Fruit fly (Drosophila melanogaster): ENCODE data around the gene CG15537.
A peak's percentile ranks its signal among the peaks of the same experiment; 100 is the strongest.

Gene CG15537

DNA sequence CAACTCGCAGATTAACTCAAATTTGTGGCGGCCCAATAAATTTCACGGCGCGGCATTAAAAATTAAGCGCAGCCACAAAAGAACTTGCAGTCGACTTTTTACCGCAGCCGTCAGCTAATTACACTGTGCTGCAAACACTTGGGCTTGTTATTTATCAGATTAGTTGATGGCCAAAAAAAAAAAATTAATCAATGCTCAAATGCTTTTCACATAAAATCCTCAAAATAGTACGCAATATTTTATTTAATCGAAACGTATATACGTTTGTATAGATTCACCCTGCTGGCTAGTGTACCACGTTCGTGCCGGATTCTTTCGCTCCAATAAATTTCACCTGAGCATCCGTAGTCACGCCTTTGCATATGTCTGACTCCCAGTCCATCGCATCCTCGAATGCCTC lies 29.6 kb downstream of the CG15537 start (continued):
- no peak for TF ChIP-seq CrebA (GFP tag; optimal IDR thresholded peaks at IDR 0.05; ENCODE audit: borderline replicate concordance)
- peak; percentile 57 for TF ChIP-seq br (GFP tag; optimal IDR thresholded peaks at IDR 0.05)
- TF ChIP-seq Mio (GFP tag; optimal IDR thresholded peaks at IDR 0.05) = no peak
- peak; percentile 60 for TF ChIP-seq rgr (GFP tag; optimal IDR thresholded peaks at IDR 0.05)
- peak; percentile 44 for TF ChIP-seq fru (GFP tag; optimal IDR thresholded peaks at IDR 0.05)

DNA sequence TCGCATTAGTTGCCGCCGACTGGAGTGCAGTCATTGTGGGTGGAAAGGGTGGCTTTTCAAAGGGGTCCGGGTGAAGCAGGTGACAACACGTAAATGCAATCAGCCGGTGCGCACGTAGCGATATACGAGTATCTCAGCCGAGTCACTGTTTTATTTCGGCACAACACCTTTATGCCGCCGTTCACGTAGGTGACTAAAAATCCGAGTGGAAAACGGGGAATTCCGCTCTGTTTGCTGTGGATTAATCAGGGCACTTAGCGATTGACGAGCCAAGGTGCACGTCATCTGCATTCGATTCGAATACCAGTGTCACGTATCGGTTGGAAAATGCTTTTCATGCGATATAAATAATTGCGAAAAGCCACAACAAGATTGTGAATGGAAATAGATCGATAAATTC lies 36.9 kb downstream of the CG15537 start:
- TF ChIP-seq Vsx2 (GFP tag; optimal IDR thresholded peaks at IDR 0.05; ENCODE audit: partially characterized antibody) = no peak
- TF ChIP-seq Rel (GFP tag; optimal IDR thresholded peaks at IDR 0.05) = no peak
- TF ChIP-seq Rel (tag; optimal IDR thresholded peaks at IDR 0.05) = peak; percentile 94
- no peak for TF ChIP-seq psq (GFP tag; optimal IDR thresholded peaks at IDR 0.05)

DNA sequence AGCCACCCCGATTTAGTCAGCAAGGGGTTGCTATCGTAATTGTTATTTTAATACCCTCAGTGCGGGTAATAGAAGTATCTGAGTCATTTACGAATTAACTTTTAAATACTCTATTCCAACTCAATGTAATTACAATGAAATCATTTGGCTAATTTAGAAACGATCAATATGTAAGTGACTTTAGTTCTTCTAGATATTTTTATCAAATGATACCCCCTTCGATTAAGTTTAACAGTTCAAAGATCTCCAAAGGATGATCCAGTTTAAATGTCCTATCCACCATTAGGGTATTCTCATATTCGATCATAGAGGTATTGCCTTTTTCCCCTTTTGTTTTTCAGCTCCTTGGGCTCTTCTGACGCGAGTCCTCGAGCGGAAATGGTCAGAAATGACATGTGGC lies 49.5 kb downstream of the CG15537 start:
- TF ChIP-seq CrebA (GFP tag; optimal IDR thresholded peaks at IDR 0.05; ENCODE audit: borderline replicate concordance) (no peak), HLH106 (tag; optimal IDR thresholded peaks at IDR 0.05) (peak; percentile 5), usp (GFP tag; optimal IDR thresholded peaks at IDR 0.05) (no peak), pan (optimal IDR thresholded peaks at IDR 0.05) (no peak), Dif (GFP tag; optimal IDR thresholded peaks at IDR 0.05; ENCODE audit: partially characterized antibody) (no peak), h (GFP tag; optimal IDR thresholded peaks at IDR 0.05) (no peak), CG9705 (GFP tag; optimal IDR thresholded peaks at IDR 0.05) (no peak), woc (GFP tag; optimal IDR thresholded peaks at IDR 0.05) (peak; percentile 35), ey (GFP tag; optimal IDR thresholded peaks at IDR 0.05) (no peak), fru (GFP tag; optimal IDR thresholded peaks at IDR 0.05) (peak; percentile 6), foxo (GFP tag; optimal IDR thresholded peaks at IDR 0.05) (peak in 1 of 2 experiments; percentile 1), Myc (optimal IDR thresholded peaks at IDR 0.05) (no peak), rgr (GFP tag; optimal IDR thresholded peaks at IDR 0.05) (no peak)

DNA sequence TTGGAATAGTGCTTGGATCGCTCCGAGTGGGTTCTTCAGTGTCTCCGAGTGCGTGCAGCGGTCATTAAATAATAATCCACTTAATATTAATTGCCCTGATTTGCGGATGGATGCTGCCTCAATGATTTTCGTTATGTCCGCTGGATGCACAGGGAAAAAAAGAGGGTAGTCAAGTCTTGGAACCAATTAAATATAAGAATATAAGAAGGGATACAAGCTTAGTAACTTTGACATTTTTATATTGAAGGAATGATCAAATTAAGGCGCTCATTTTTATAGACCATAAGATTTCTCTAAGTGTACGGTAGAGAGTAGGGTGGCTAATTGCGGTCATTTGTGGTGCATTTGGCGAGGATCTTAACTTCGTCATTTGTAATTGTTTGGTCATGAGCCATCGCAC lies 51.4 kb downstream of the CG15537 start:
- no peak for TF ChIP-seq GATAd (GFP tag; optimal IDR thresholded peaks at IDR 0.05)
- peak; percentile 14 for TF ChIP-seq Hnf4 (GFP tag; optimal IDR thresholded peaks at IDR 0.05)
- TF ChIP-seq CG32264 (GFP tag; optimal IDR thresholded peaks at IDR 0.05) = no peak
- peak in 1 of 2 experiments; percentile 18 for TF ChIP-seq foxo (GFP tag; optimal IDR thresholded peaks at IDR 0.05)
- peak; percentile 33 for TF ChIP-seq rgr (GFP tag; optimal IDR thresholded peaks at IDR 0.05)
- TF ChIP-seq h (GFP tag; optimal IDR thresholded peaks at IDR 0.05) = peak; percentile 33
- no peak for TF ChIP-seq woc (GFP tag; optimal IDR thresholded peaks at IDR 0.05)
- TF ChIP-seq ey (GFP tag; optimal IDR thresholded peaks at IDR 0.05) = peak; percentile 2
- peak; percentile 3 for TF ChIP-seq HLH106 (tag; optimal IDR thresholded peaks at IDR 0.05)
- no peak for TF ChIP-seq Dif (GFP tag; optimal IDR thresholded peaks at IDR 0.05; ENCODE audit: partially characterized antibody)
- TF ChIP-seq dl (GFP tag; optimal IDR thresholded peaks at IDR 0.05; ENCODE audit: insufficient read depth in 1 of 2, partially characterized antibody in 2 of 2) = no peak
- no peak for TF ChIP-seq N (GFP tag; optimal IDR thresholded peaks at IDR 0.05)
- no peak for TF ChIP-seq dsf (GFP tag; optimal IDR thresholded peaks at IDR 0.05; ENCODE audit: borderline replicate concordance)

DNA sequence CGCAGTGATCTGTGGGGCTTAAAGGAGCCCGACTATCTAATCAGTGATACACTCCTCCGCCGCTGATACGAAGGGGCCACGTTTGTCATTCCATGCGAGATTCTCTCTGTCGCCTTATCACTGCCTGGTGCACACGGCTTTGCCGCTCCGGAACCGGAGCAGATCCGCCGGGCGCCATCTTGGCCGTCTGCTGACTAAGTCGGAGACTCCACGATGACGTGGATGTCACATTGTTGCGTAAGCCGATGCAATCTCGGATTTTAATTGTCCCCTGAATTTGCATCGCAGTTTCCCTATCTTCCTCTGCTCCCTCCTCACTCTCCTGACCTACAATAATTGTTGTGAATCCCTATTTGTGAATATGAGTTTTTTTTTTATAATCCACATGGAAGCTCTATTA lies 52.3 kb downstream of the CG15537 start:
- no peak for TF ChIP-seq Rel (GFP tag; optimal IDR thresholded peaks at IDR 0.05)
- peak; percentile 91 for TF ChIP-seq Rel (tag; optimal IDR thresholded peaks at IDR 0.05)
- TF ChIP-seq CG9705 (GFP tag; optimal IDR thresholded peaks at IDR 0.05) = no peak

DNA sequence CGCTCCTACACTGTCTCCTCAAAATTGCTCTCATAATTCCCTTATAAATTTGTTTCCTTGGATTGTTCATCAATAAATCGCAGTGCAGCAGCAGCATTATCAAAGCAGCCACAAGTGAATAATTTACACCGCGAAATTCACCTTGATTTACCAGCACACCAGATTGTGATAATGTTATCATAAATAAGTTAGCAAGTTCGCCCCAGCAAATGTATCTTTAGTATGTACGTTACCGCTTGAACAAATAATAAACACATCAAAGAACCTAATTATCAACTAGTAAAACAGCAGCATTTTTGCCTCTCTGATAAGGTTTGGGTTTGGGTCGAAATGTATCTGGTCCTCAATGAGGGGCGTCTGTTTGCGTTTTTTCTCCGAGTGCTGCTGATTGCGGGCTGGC lies 53.1 kb downstream of the CG15537 start:
- TF ChIP-seq usp (GFP tag; optimal IDR thresholded peaks at IDR 0.05) (no peak), foxo (GFP tag; optimal IDR thresholded peaks at IDR 0.05) (peak in 1 of 2 experiments; percentile 11)

DNA sequence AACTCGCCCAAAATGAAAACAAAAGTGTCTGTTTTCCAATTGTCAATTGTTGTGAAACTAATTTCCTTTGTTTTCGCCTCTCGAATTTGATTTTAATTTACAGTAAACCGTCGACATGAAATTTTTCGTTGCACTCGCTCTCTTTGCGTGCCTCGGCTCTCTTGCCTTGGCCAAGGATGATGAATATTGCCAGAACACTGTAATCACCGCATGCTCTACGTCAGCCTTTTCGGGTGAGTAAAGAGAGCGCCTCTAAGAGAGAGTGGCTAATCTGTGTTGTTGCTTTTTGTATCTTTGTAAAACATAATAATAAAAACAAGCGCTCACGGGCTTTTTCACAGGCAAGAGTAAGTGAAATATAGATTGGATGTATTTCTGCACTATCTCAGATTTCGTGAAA lies 54.3 kb downstream of the CG15537 start:
- TF ChIP-seq GATAd (GFP tag; optimal IDR thresholded peaks at IDR 0.05) = no peak
- peak; percentile 53 for TF ChIP-seq sage (GFP tag; optimal IDR thresholded peaks at IDR 0.05)
- TF ChIP-seq Dif (GFP tag; optimal IDR thresholded peaks at IDR 0.05; ENCODE audit: partially characterized antibody) = peak; percentile 83
- peak; percentile 36 for TF ChIP-seq Hr83 (GFP tag; optimal IDR thresholded peaks at IDR 0.05; ENCODE audit: poor library complexity, severe bottlenecking)
- no peak for TF ChIP-seq h (GFP tag; optimal IDR thresholded peaks at IDR 0.05)
- peak; percentile 29 for TF ChIP-seq brk (GFP tag; optimal IDR thresholded peaks at IDR 0.05)
- TF ChIP-seq CrebA (GFP tag; optimal IDR thresholded peaks at IDR 0.05; ENCODE audit: borderline replicate concordance) = peak; percentile 11
- peak; percentile 39 to 79 for TF ChIP-seq dl (GFP tag; optimal IDR thresholded peaks at IDR 0.05; ENCODE audit: insufficient read depth in 1 of 2, partially characterized antibody in 2 of 2)

Measured in whole organism, wandering third instar larva.